Fruit fly (Drosophila melanogaster): ENCODE results near the gene CG4080.

DNA sequence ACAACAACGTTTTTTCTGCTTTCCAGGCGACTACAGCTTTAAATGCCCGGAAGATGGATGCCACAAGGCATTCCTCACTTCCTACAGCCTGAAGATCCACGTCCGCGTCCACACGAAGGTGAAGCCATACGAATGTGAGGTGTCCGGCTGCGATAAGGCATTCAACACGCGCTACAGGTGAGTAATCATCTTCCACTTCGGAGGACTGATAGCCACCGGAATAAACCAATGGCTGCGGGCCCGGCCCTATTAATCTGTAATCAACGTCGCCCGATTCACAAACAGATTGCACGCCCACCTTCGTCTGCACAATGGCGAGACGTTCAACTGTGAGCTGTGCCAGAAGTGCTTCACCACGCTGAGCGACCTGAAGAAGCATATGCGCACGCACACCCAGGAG lies 36.8 kb upstream of the CG4080 start:
- no peak for TF ChIP-seq Dref (GFP tag; IDR thresholded peaks at IDR 0.05)
- TF ChIP-seq CG14860 (GFP tag; IDR thresholded peaks at IDR 0.05; ENCODE audit: partially characterized antibody): no peak
- TF ChIP-seq NK7.1 (GFP tag; optimal IDR thresholded peaks at IDR 0.05): no peak
- no peak for TF ChIP-seq Pdp1 (GFP tag; optimal IDR thresholded peaks at IDR 0.05)
- TF ChIP-seq Lpt (GFP tag; optimal IDR thresholded peaks at IDR 0.05): no peak
- no peak for TF ChIP-seq Scr (GFP tag; IDR thresholded peaks at IDR 0.05; ENCODE audit: partially characterized antibody)

All from whole organism, embryonic.